Fruit fly (Drosophila melanogaster) whole organism, pupa: ENCODE results near the gene CG32409.

Source experiments
- CG10348 ChIP-seq: fragments of 200-800 bp; sonication (Bioruptor generic); IDR thresholded peaks from 2 replicates; pipeline ENCODE4 v1.3.6; 2022; ENCODE audit warnings: missing biosample characterization, missing genetic modification characterization
- CG13204 ChIP-seq: fragments of 200-800 bp; sonication (Bioruptor generic); optimal IDR thresholded peaks from 2 replicates; lab custom pipeline; 2018; ENCODE audit warnings: missing biosample characterization, mild to moderate bottlenecking, missing genetic modification characterization, moderate library complexity

DNA sequence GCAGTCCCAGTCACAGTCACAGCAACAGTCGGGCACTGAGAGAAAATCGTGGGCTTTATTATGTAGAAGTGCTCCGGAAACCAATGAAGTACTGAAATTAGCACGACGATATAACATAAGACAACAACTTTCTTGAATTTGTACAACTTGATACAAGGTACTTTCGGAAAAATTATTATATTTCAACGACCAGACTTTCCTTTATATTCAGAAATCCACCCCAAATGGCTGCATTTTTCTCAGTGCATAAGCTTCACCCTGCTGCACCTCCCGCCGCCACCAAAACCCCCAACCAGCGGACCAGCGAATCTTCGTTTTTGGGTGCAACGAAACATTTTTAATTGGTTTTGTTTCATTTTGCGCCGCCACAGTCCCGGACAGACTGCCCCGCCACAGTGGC, 36.3 kb upstream of the CG32409 start:
- TF ChIP-seq CG13204 (GFP tag; lab: Kevin White, UChicago) (no peak), CG10348 (no peak)
